Fruit fly (Drosophila melanogaster): ENCODE results near the gene CG10834.

Gene CG10834

dm6 chr2L:22079332-22079731, 27.8 kb downstream of the CG10834 start, which contains the start of gene ttm3:
Gene ttm3 (plus strand): TSS chr2L:22079632.
- no peak for TF ChIP-seq acj6 (GFP tag; optimal IDR thresholded peaks at IDR 0.05)
- no peak for TF ChIP-seq Eip75B (GFP tag; optimal IDR thresholded peaks at IDR 0.05)
- TF ChIP-seq CG8319 (GFP tag; optimal IDR thresholded peaks at IDR 0.05) = no peak
- TF ChIP-seq dsx (GFP tag; optimal IDR thresholded peaks at IDR 0.05; ENCODE audit: poor library complexity, severe bottlenecking) = no peak
- no peak for TF ChIP-seq CG3919 (GFP tag; optimal IDR thresholded peaks at IDR 0.05)
- TF ChIP-seq OdsH (GFP tag; optimal IDR thresholded peaks at IDR 0.05) = no peak

- TF ChIP-seq CG1621 (tag; optimal IDR thresholded peaks at IDR 0.05) = no peak
- no peak for TF ChIP-seq Hr4 (GFP tag; optimal IDR thresholded peaks at IDR 0.05)
- TF ChIP-seq CG10631 (GFP tag; optimal IDR thresholded peaks at IDR 0.05) = no peak
- TF ChIP-seq spab (GFP tag; optimal IDR thresholded peaks at IDR 0.05) = no peak
- TF ChIP-seq CG3032 (tag; optimal IDR thresholded peaks at IDR 0.05) = no peak
- TF ChIP-seq CG8632 (GFP tag; optimal IDR thresholded peaks at IDR 0.05) = no peak
- no peak for TF ChIP-seq CG34406 (GFP tag; optimal IDR thresholded peaks at IDR 0.05)
- no peak for TF ChIP-seq Blimp-1 (GFP tag; optimal IDR thresholded peaks at IDR 0.05)
- no peak for TF ChIP-seq Sox15 (GFP tag; optimal IDR thresholded peaks at IDR 0.05)
- TF ChIP-seq CG11294 (GFP tag; IDR thresholded peaks at IDR 0.05) = no peak
- TF ChIP-seq CG15336 (GFP tag; IDR thresholded peaks at IDR 0.05) = no peak
Measured at dm6 chr2L:22070844-22071243, 36.3 kb downstream of the CG10834 start, which contains the start of gene tplus3a. Gene tplus3a (plus strand): TSS chr2L:22071144.

- TF ChIP-seq net (GFP tag; optimal IDR thresholded peaks at IDR 0.05) (no peak), dac (GFP tag; optimal IDR thresholded peaks at IDR 0.05) (no peak), pdm3 (GFP tag; optimal IDR thresholded peaks at IDR 0.05) (no peak), Ets21C (GFP tag; optimal IDR thresholded peaks at IDR 0.05) (no peak), Lpt (GFP tag; optimal IDR thresholded peaks at IDR 0.05) (no peak), CG11762 (GFP tag; optimal IDR thresholded peaks at IDR 0.05; ENCODE audit: insufficient read depth) (no peak), acj6 (GFP tag; optimal IDR thresholded peaks at IDR 0.05) (no peak), CG6792 (GFP tag; optimal IDR thresholded peaks at IDR 0.05) (no peak), esn (GFP tag; optimal IDR thresholded peaks at IDR 0.05) (no peak), topi (GFP tag; optimal IDR thresholded peaks at IDR 0.05) (no peak), Sox102F (GFP tag; optimal IDR thresholded peaks at IDR 0.05) (no peak), ss (GFP tag; optimal IDR thresholded peaks at IDR 0.05) (no peak)
Measured at dm6 chr2L:22065243-22065642, 41.9 kb downstream of the CG10834 start, which contains the start of gene CG42597. Gene CG42597 (minus strand): TSS chr2L:22065343.

dm6 chr2L:22059852-22060251, 47.3 kb downstream of the CG10834 start:
- TF ChIP-seq Hr4 (GFP tag; optimal IDR thresholded peaks at IDR 0.05) (no peak), cyc (GFP tag; optimal IDR thresholded peaks at IDR 0.05) (no peak), salr (GFP tag; optimal IDR thresholded peaks at IDR 0.05) (no peak), acj6 (GFP tag; optimal IDR thresholded peaks at IDR 0.05) (no peak), dac (GFP tag; optimal IDR thresholded peaks at IDR 0.05) (no peak), OdsH (GFP tag; optimal IDR thresholded peaks at IDR 0.05) (no peak), CG15336 (GFP tag; IDR thresholded peaks at IDR 0.05) (no peak), CG10669 (GFP tag; optimal IDR thresholded peaks at IDR 0.05) (no peak), Ets96B (tag; optimal IDR thresholded peaks at IDR 0.05) (no peak), CG32006 (GFP tag; optimal IDR thresholded peaks at IDR 0.05) (no peak), Eip78C (GFP tag) (no peak), Ets21C (GFP tag; optimal IDR thresholded peaks at IDR 0.05) (no peak), esn (GFP tag; optimal IDR thresholded peaks at IDR 0.05) (no peak), CG6854 (GFP tag; optimal IDR thresholded peaks at IDR 0.05) (no peak), vri (GFP tag; optimal IDR thresholded peaks at IDR 0.05) (no peak), CG6808 (GFP tag; optimal IDR thresholded peaks at IDR 0.05) (no peak)

All from whole organism, prepupa.